Worm (Caenorhabditis elegans): ENCODE results near the gene dhcr-24.
A peak's percentile ranks its signal among the peaks of the same experiment; 100 is the strongest.

Gene dhcr-24

ce11 chrX:2590023-2590422 lies 26.1 kb upstream of the dhcr-24 start (continued):
- TF ChIP-seq K11D2.4 (GFP tag; IDR thresholded peaks at IDR 0.05), result no peak

- no peak for TF ChIP-seq nfya-1 (tag; optimal IDR thresholded peaks at IDR 0.05; ENCODE audit: borderline replicate concordance, insufficient read depth)
- TF ChIP-seq tbx-9 (tag; optimal IDR thresholded peaks at IDR 0.05; ENCODE audit: borderline replicate concordance), result no peak
Observed at ce11 chrX:2588012-2588411, 24.1 kb upstream of the dhcr-24 start.

ce11 chrX:2585655-2586054 lies 21.7 kb upstream of the dhcr-24 start, which contains the start of gene H01M10.2:
Gene H01M10.2, minus strand, starts transcription at chrX:2585755.
- TF ChIP-seq hlh-26 (GFP tag; conservative IDR thresholded peaks at IDR 0.05) (no peak), aptf-3 (GFP tag; IDR thresholded peaks at IDR 0.05) (no peak), tbx-9 (tag; optimal IDR thresholded peaks at IDR 0.05; ENCODE audit: borderline replicate concordance) (no peak), C17E4.6 (GFP tag; IDR thresholded peaks at IDR 0.05) (no peak), cebp-1 (GFP tag; IDR thresholded peaks at IDR 0.05) (no peak), cebp-1 (tag; optimal IDR thresholded peaks at IDR 0.05) (no peak), ccch-3 (GFP tag; optimal IDR thresholded peaks at IDR 0.05) (no peak), ekl-4 (GFP tag; IDR thresholded peaks at IDR 0.05) (no peak), sdz-38 (tag; optimal IDR thresholded peaks at IDR 0.05) (no peak), ztf-26 (tag; optimal IDR thresholded peaks at IDR 0.05) (no peak), rpc-1 (optimal IDR thresholded peaks at IDR 0.05) (no peak), rpc-1 (tag; optimal IDR thresholded peaks at IDR 0.05) (no peak), Y95B8A.8 (GFP tag; IDR thresholded peaks at IDR 0.05) (no peak), egl-44 (GFP tag; IDR thresholded peaks at IDR 0.05) (no peak), F39B2.1 (GFP tag; IDR thresholded peaks at IDR 0.05) (no peak)

- TF ChIP-seq nfya-2 (GFP tag; IDR thresholded peaks at IDR 0.05), result no peak
- peak; percentile 18; the same call in 1 of the 2 replicates for TF ChIP-seq egrh-3 (GFP tag; IDR thresholded peaks at IDR 0.05)
- 0 out of 2 replicates have a peak, but pooled peaks have one; percentile 26 for TF ChIP-seq ztf-25 (GFP tag; IDR thresholded peaks at IDR 0.05)
- no peak for TF ChIP-seq F22D6.2 (tag; optimal IDR thresholded peaks at IDR 0.05)
Observed at ce11 chrX:2583135-2583683, 19.3 kb upstream of the dhcr-24 start.

- no peak for TF ChIP-seq madf-10 (tag; optimal IDR thresholded peaks at IDR 0.05)
- no peak for TF ChIP-seq T07F8.4 (tag; optimal IDR thresholded peaks at IDR 0.05)
- TF ChIP-seq hmg-20 (GFP tag; IDR thresholded peaks at IDR 0.05), result no peak
- no peak for TF ChIP-seq F37B4.10 (GFP tag; IDR thresholded peaks at IDR 0.05)
- TF ChIP-seq egrh-3 (GFP tag; IDR thresholded peaks at IDR 0.05), result no peak
- TF ChIP-seq ama-1 (optimal IDR thresholded peaks at IDR 0.05), result no peak
- TF ChIP-seq ama-1 (GFP tag; optimal IDR thresholded peaks at IDR 0.05), result no peak
- TF ChIP-seq tlf-1 (GFP tag; optimal IDR thresholded peaks at IDR 0.05), result no peak
- TF ChIP-seq ekl-4 (GFP tag; IDR thresholded peaks at IDR 0.05), result no peak
- no peak for TF ChIP-seq rpc-1 (optimal IDR thresholded peaks at IDR 0.05)
- TF ChIP-seq rpc-1 (tag; optimal IDR thresholded peaks at IDR 0.05), result no peak
- TF ChIP-seq nfya-1 (tag; optimal IDR thresholded peaks at IDR 0.05; ENCODE audit: borderline replicate concordance, insufficient read depth), result no peak
- TF ChIP-seq mcd-1 (GFP tag; IDR thresholded peaks at IDR 0.05), result no peak
- no peak for TF ChIP-seq Y95B8A.8 (GFP tag; IDR thresholded peaks at IDR 0.05)
Observed at ce11 chrX:2581828-2582589, 18.1 kb upstream of the dhcr-24 start.

ce11 chrX:2580524-2580981 lies 16.6 kb upstream of the dhcr-24 start, which contains the start of gene H01M10.1:
Gene H01M10.1, minus strand, starts transcription at chrX:2580574.
- TF ChIP-seq ztf-6 (GFP tag; IDR thresholded peaks at IDR 0.05) (no peak), nhr-80 (tag; optimal IDR thresholded peaks at IDR 0.05) (peak; percentile 76)
